Fruit fly (Drosophila melanogaster) whole organism, embryonic: ENCODE results near the gene Cpr67Fa2.

Source experiments
- Atf-2 ChIP-seq: fragments of 200-800 bp; sonication (Bioruptor generic); optimal IDR thresholded peaks from 2 replicates; lab custom pipeline; 2016; ENCODE audit warnings: missing biosample characterization, missing genetic modification characterization
- Bgb ChIP-seq: fragments of 200-800 bp; sonication (Bioruptor generic); IDR thresholded peaks from 2 replicates; pipeline ENCODE4 v1.3.6; 2022; ENCODE audit warnings: missing biosample characterization, missing genetic modification characterization; ENCODE audit not compliant: partially characterized antibody
- CG10267 ChIP-seq: fragments of 200-800 bp; sonication (Bioruptor generic); optimal IDR thresholded peaks from 2 replicates; lab custom pipeline; 2018; ENCODE audit warnings: missing biosample characterization, mild to moderate bottlenecking, missing genetic modification characterization, moderate library complexity
- CG10366 ChIP-seq: fragments of 200-800 bp; sonication (Bioruptor generic); IDR thresholded peaks from 2 replicates; pipeline ENCODE4 v1.3.6; 2022; ENCODE audit warnings: missing biosample characterization, missing genetic modification characterization
- CG11398 ChIP-seq: fragments of 200-800 bp; sonication (Bioruptor generic); optimal IDR thresholded peaks from 2 replicates; lab custom pipeline; 2016; ENCODE audit warnings: missing biosample characterization, missing genetic modification characterization
- CG11723 ChIP-seq: fragments of 200-800 bp; sonication (Bioruptor generic); optimal IDR thresholded peaks from 2 replicates; lab custom pipeline; 2017; ENCODE audit warnings: missing biosample characterization, mild to moderate bottlenecking, missing genetic modification characterization
- CG12299 ChIP-seq: fragments of 200-800 bp; sonication (Bioruptor generic); optimal IDR thresholded peaks from 2 replicates; lab custom pipeline; 2018; ENCODE audit warnings: missing biosample characterization, mild to moderate bottlenecking, missing genetic modification characterization
- CG14710 ChIP-seq: fragments of 200-800 bp; sonication (Bioruptor generic); optimal IDR thresholded peaks from 3 replicates; lab custom pipeline; 2019; ENCODE audit warnings: missing biosample characterization, mild to moderate bottlenecking, missing genetic modification characterization, moderate library complexity
- CG17186 ChIP-seq: fragments of 200-800 bp; sonication (Bioruptor generic); optimal IDR thresholded peaks from 3 replicates; lab custom pipeline; 2017; ENCODE audit warnings: missing biosample characterization, missing genetic modification reagents, missing genetic modification characterization
- CG17568 ChIP-seq: fragments of 200-800 bp; sonication (Bioruptor generic); optimal IDR thresholded peaks from 2 replicates; lab custom pipeline; 2018; ENCODE audit warnings: missing biosample characterization, mild to moderate bottlenecking, missing genetic modification characterization, moderate library complexity
- CG2875 ChIP-seq: fragments of 200-800 bp; sonication (Bioruptor generic); optimal IDR thresholded peaks from 2 replicates; lab custom pipeline; 2017; ENCODE audit warnings: missing biosample characterization, mild to moderate bottlenecking, missing genetic modification characterization, missing genetic modification reagents
- CG31365 ChIP-seq: fragments of 200-800 bp; sonication (Bioruptor generic); optimal IDR thresholded peaks from 2 replicates; lab custom pipeline; 2018; ENCODE audit warnings: missing biosample characterization, mild to moderate bottlenecking, missing genetic modification characterization
- CG31388 ChIP-seq: fragments of 200-800 bp; sonication (Bioruptor generic); optimal IDR thresholded peaks from 2 replicates; lab custom pipeline; 2016; ENCODE audit warnings: missing biosample characterization, missing genetic modification characterization
- CG3838 ChIP-seq: fragments of 200-800 bp; sonication (Bioruptor generic); optimal IDR thresholded peaks from 3 replicates; lab custom pipeline; 2016; ENCODE audit warnings: missing biosample characterization, missing genetic modification characterization
- CG4707 ChIP-seq: fragments of 200-800 bp; sonication (Bioruptor generic); optimal IDR thresholded peaks from 2 replicates; lab custom pipeline; 2018; ENCODE audit warnings: missing biosample characterization, mild to moderate bottlenecking, missing genetic modification characterization, moderate library complexity
- CG9727 ChIP-seq: fragments of 200-800 bp; sonication (Bioruptor generic); optimal IDR thresholded peaks from 3 replicates; lab custom pipeline; 2017; ENCODE audit warnings: missing biosample characterization, mild to moderate bottlenecking, missing genetic modification characterization
- CTCF ChIP-seq: fragments of 200-800 bp; sonication (Bioruptor generic); optimal IDR thresholded peaks from 2 replicates; lab custom pipeline; 2017; ENCODE audit warnings: missing biosample characterization, mild to moderate bottlenecking, missing genetic modification characterization, moderate library complexity
- D19A ChIP-seq: fragments of 200-800 bp; optimal IDR thresholded peaks from 3 replicates; lab custom pipeline; 2019; ENCODE audit warnings: missing biosample characterization, mild to moderate bottlenecking, missing genetic modification characterization, moderate library complexity
- Dll ChIP-seq: fragments of 200-800 bp; sonication (Bioruptor generic); IDR thresholded peaks from 4 replicates; pipeline ENCODE4 v1.3.6; 2022; ENCODE audit warnings: missing biosample characterization, missing genetic modification characterization; ENCODE audit not compliant: partially characterized antibody
- HLH54F ChIP-seq: fragments of 200-800 bp; sonication (Bioruptor generic); optimal IDR thresholded peaks from 3 replicates; lab custom pipeline; 2016; ENCODE audit warnings: missing biosample characterization, missing genetic modification characterization
- HLHmδ ChIP-seq: fragments of 200-800 bp; sonication (Bioruptor generic); optimal IDR thresholded peaks from 2 replicates; lab custom pipeline; 2018; ENCODE audit warnings: missing biosample characterization, mild to moderate bottlenecking, missing genetic modification characterization, moderate library complexity
- MESR4 ChIP-seq: fragments of 200-800 bp; sonication (Bioruptor generic); optimal IDR thresholded peaks from 2 replicates; lab custom pipeline; 2018; ENCODE audit warnings: missing biosample characterization, mild to moderate bottlenecking, missing genetic modification characterization, moderate library complexity
- Med ChIP-seq: fragments of 200-800 bp; sonication (Bioruptor generic); peaks from one replicate; lab custom pipeline; 2016; ENCODE audit warnings: missing biosample characterization, missing genetic modification characterization, mild to moderate bottlenecking, inconsistent platforms, moderate library complexity
- Nf-YB ChIP-seq: fragments of 200-800 bp; sonication (Bioruptor generic); optimal IDR thresholded peaks from 3 replicates; lab custom pipeline; 2019; ENCODE audit warnings: missing biosample characterization, mild to moderate bottlenecking, missing genetic modification characterization, moderate library complexity
- Nf-YC ChIP-seq: fragments of 200-800 bp; optimal IDR thresholded peaks from 3 replicates; lab custom pipeline; 2019; ENCODE audit warnings: missing biosample characterization, mild to moderate bottlenecking, missing genetic modification characterization, moderate library complexity
- Optix ChIP-seq: fragments of 200-800 bp; sonication (Bioruptor generic); IDR thresholded peaks from 3 replicates; pipeline ENCODE4 v1.3.6; 2022; ENCODE audit warnings: missing biosample characterization, missing genetic modification characterization
- Rfx ChIP-seq: fragments of 200-800 bp; sonication (Bioruptor generic); IDR thresholded peaks from 2 replicates; pipeline ENCODE4 v1.3.6; 2022; ENCODE audit warnings: missing biosample characterization, missing genetic modification characterization
- Side ChIP-seq: fragments of 200-800 bp; sonication (Bioruptor generic); optimal IDR thresholded peaks from 2 replicates; lab custom pipeline; 2016; ENCODE audit warnings: missing biosample characterization, missing genetic modification characterization
- Usf ChIP-seq: fragments of 200-800 bp; sonication (Bioruptor generic); optimal IDR thresholded peaks from 2 replicates; lab custom pipeline; 2017; ENCODE audit warnings: missing genotype, missing biosample characterization, missing genetic modification characterization
- al ChIP-seq: fragments of 200-800 bp; sonication (Bioruptor generic); IDR thresholded peaks from 2 replicates; pipeline ENCODE4 v1.3.6; 2022; ENCODE audit warnings: missing biosample characterization, missing genetic modification characterization
- ato ChIP-seq: fragments of 200-800 bp; sonication (Bioruptor generic); IDR thresholded peaks from 2 replicates; pipeline ENCODE4 v1.3.6; 2022; ENCODE audit warnings: missing biosample characterization, missing genetic modification characterization; ENCODE audit not compliant: partially characterized antibody
- bbx ChIP-seq: fragments of 200-800 bp; sonication (Bioruptor generic); IDR thresholded peaks from 2 replicates; pipeline ENCODE4 v1.3.6; 2022; ENCODE audit warnings: missing biosample characterization, missing genetic modification characterization; ENCODE audit not compliant: partially characterized antibody
- cas ChIP-seq: fragments of 200-800 bp; sonication (Bioruptor generic); IDR thresholded peaks from 2 replicates; pipeline ENCODE4 v1.3.6; 2022; ENCODE audit warnings: missing biosample characterization, missing genetic modification characterization
- dpn ChIP-seq, 2 experiments: fragments of 200-800 bp; sonication (Bioruptor generic); optimal IDR thresholded peaks; 3 replicates each; lab custom pipeline; 2016; ENCODE audit warnings: missing biosample characterization in 2 of 2, missing genetic modification characterization in 2 of 2
- dysf ChIP-seq: fragments of 200-800 bp; sonication (Bioruptor generic); IDR thresholded peaks from 3 replicates; pipeline ENCODE4 v1.3.6; 2022; ENCODE audit warnings: missing biosample characterization, missing genetic modification characterization
- eve ChIP-seq, 2 experiments: fragments of >200 bp; optimal IDR thresholded peaks; 2 replicates each; lab custom pipeline; 2017; ENCODE audit warnings: missing biosample characterization in 2 of 2, missing genetic modification characterization in 2 of 2
- fd102C ChIP-seq: fragments of 200-800 bp; sonication (Bioruptor generic); optimal IDR thresholded peaks from 2 replicates; lab custom pipeline; 2018; ENCODE audit warnings: missing biosample characterization, mild to moderate bottlenecking, missing genetic modification characterization, moderate library complexity
- insv ChIP-seq, 2 experiments: fragments of 200-800 bp; sonication (Bioruptor generic); optimal IDR thresholded peaks; 3 replicates each; lab custom pipeline; 2016 to 2018; ENCODE audit warnings: missing biosample characterization in 2 of 2, missing genetic modification characterization in 2 of 2
- jigr1 ChIP-seq: fragments of 200-800 bp; sonication (Bioruptor generic); IDR thresholded peaks from 3 replicates; pipeline ENCODE4 v1.3.6; 2022; ENCODE audit warnings: missing biosample characterization, missing genetic modification characterization
- kay ChIP-seq: fragments of 200-800 bp; sonication (Bioruptor generic); optimal IDR thresholded peaks from 2 replicates; lab custom pipeline; 2016; ENCODE audit warnings: missing biosample characterization, missing genetic modification characterization
- lab ChIP-seq: fragments of 200-800 bp; sonication (Bioruptor generic); optimal IDR thresholded peaks from 3 replicates; lab custom pipeline; 2017; ENCODE audit warnings: missing biosample characterization, missing genetic modification characterization, mild to moderate bottlenecking, moderate library complexity, missing genetic modification reagents
- lmd ChIP-seq: fragments of 200-800 bp; sonication (Bioruptor generic); IDR thresholded peaks from 2 replicates; pipeline ENCODE4 v1.3.6; 2022; ENCODE audit warnings: missing biosample characterization, missing genetic modification characterization
- luna ChIP-seq: fragments of 200-800 bp; sonication (Bioruptor generic); optimal IDR thresholded peaks from 2 replicates; lab custom pipeline; 2016; ENCODE audit warnings: missing biosample characterization, missing genetic modification characterization
- nau ChIP-seq: fragments of 200-800 bp; sonication (Bioruptor generic); optimal IDR thresholded peaks from 3 replicates; lab custom pipeline; 2017; ENCODE audit warnings: missing biosample characterization, mild to moderate bottlenecking, missing genetic modification characterization, missing genetic modification reagents
- p53 ChIP-seq: fragments of 200-800 bp; sonication (Bioruptor generic); optimal IDR thresholded peaks from 2 replicates; lab custom pipeline; 2016; ENCODE audit warnings: missing biosample characterization, missing genetic modification characterization
- salm ChIP-seq: fragments of 200-800 bp; sonication (Bioruptor generic); optimal IDR thresholded peaks from 2 replicates; lab custom pipeline; 2018; ENCODE audit warnings: missing biosample characterization, mild to moderate bottlenecking, missing genetic modification characterization
- sd ChIP-seq: fragments of 200-800 bp; sonication (Bioruptor generic); optimal IDR thresholded peaks from 3 replicates; lab custom pipeline; 2018; ENCODE audit warnings: missing biosample characterization, mild to moderate bottlenecking, missing genetic modification characterization, moderate library complexity
- twi ChIP-seq: fragments of 200-800 bp; optimal IDR thresholded peaks from 2 replicates; lab custom pipeline; 2019; ENCODE audit warnings: missing biosample characterization, mild to moderate bottlenecking, missing genetic modification characterization, moderate library complexity
- usp ChIP-seq: fragments of >200 bp; optimal IDR thresholded peaks from 2 replicates; lab custom pipeline; 2017; ENCODE audit warnings: missing biosample characterization, missing genetic modification characterization
- wek ChIP-seq: fragments of 200-800 bp; sonication (Bioruptor generic); optimal IDR thresholded peaks from 3 replicates; lab custom pipeline; 2018; ENCODE audit warnings: missing biosample characterization, mild to moderate bottlenecking, missing genetic modification characterization, moderate library complexity

The Cpr67Fa2 gene

DNA sequence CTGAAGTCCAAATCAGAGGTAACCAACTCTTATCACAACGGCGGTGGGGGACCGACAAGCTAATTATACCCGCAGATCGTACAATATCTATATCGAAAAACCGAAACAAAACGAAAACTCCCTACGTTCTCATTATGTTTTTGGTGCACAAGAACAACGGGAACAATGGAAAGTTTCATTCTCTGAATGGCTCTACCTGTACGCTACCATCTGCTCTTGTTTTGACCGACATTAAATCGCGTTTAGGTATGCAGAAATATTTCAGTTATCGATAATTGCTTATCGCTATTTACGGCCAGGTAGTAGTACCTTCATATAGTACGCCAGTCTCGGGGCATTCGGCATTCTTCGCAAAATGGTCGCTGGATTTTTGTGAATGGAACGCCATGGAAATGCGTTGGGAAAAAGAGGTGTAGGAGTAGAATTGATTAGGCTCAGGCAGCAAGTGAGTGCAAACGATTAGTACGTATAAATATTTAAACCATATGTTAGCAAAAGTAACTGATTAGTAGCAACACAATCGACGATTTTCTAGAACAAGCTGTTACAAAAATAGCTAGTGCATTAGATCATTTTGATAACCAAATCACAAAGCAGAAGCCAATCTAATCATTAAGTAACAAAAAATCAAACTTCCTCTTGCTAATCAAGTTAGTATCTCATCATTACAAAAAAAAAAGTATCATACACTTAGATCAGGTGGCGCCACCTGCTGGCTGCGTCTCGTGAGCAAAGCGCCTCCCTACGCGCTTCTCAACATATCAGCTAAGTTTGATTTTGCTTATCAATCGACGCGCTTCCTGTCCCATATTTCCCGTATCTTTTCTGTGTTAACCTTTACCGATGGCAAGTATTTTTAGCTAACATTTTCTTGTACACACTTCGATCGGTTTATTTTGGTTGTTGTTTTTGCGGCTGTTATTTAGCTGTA is 28.7 kb upstream of the Cpr67Fa2 start (continued):
- TF ChIP-seq lmd (GFP tag; lab: Robert Waterston, UW) = no peak
- no peak for TF ChIP-seq HLHmδ (GFP tag; lab: Kevin White, UChicago)
- no peak for TF ChIP-seq CG3838 (GFP tag; lab: Kevin White, UChicago)
- TF ChIP-seq dysf = no peak
- no peak for TF ChIP-seq CG4707
- TF ChIP-seq CG12299 = no peak
- TF ChIP-seq Optix (GFP tag; lab: Robert Waterston, UW) = no peak
- TF ChIP-seq CG9727 (GFP tag; lab: Kevin White, UChicago) = no peak
- no peak for TF ChIP-seq wek (GFP tag; lab: Kevin White, UChicago)
- no peak for TF ChIP-seq CG31388 (GFP tag; lab: Kevin White, UChicago)
- TF ChIP-seq D19A = no peak
- TF ChIP-seq fd102C (GFP tag; lab: Kevin White, UChicago) = no peak
- no peak for TF ChIP-seq CG11723 (GFP tag; lab: Kevin White, UChicago)
- no peak for TF ChIP-seq al (GFP tag; lab: Robert Waterston, UW)
- no peak for TF ChIP-seq insv (GFP tag; optimal IDR thresholded peaks at IDR 0.05; lab: Kevin White, UChicago)
- TF ChIP-seq dpn (GFP tag; optimal IDR thresholded peaks at IDR 0.05; lab: Kevin White, UChicago) = no peak
- no peak for TF ChIP-seq jigr1 (GFP tag; lab: Robert Waterston, UW)
- peak; percentile 82 for TF ChIP-seq sd (tag; lab: Kevin White, UChicago)
- TF ChIP-seq CG11398 = no peak
- no peak for TF ChIP-seq Bgb
- no peak for TF ChIP-seq CG17568 (GFP tag; lab: Kevin White, UChicago)
- TF ChIP-seq usp (GFP tag; lab: Kevin White, UChicago) = no peak
- no peak for TF ChIP-seq CG10366
- no peak for TF ChIP-seq CG17186 (GFP tag; lab: Kevin White, UChicago)
- TF ChIP-seq lab = peak; percentile 3
- no peak for TF ChIP-seq CG2875
- no peak for TF ChIP-seq kay (GFP tag; lab: Kevin White, UChicago)
- no peak for TF ChIP-seq HLH54F (GFP tag; lab: Kevin White, UChicago)
- no peak for TF ChIP-seq MESR4 (GFP tag; lab: Kevin White, UChicago)
- no peak for TF ChIP-seq salm (tag; lab: Kevin White, UChicago)
- no peak for TF ChIP-seq Atf-2
- no peak for TF ChIP-seq twi (tag; lab: Kevin White, UChicago)
- no peak for TF ChIP-seq cas (GFP tag; lab: Robert Waterston, UW)
- TF ChIP-seq CG31365 (tag; lab: Kevin White, UChicago) = no peak
- TF ChIP-seq Side = no peak
- peak; percentile 18 for TF ChIP-seq Med (GFP tag; lab: Kevin White, UChicago)
- no peak for TF ChIP-seq CG14710 (tag; lab: Kevin White, UChicago)
- TF ChIP-seq Dll = no peak
- TF ChIP-seq luna (GFP tag; lab: Kevin White, UChicago) = no peak
- TF ChIP-seq Usf (GFP tag; lab: Kevin White, UChicago) = no peak
- TF ChIP-seq CG10267 (tag; lab: Kevin White, UChicago) = no peak
- TF ChIP-seq ato = no peak
- TF ChIP-seq nau (GFP tag; lab: Kevin White, UChicago) = no peak
- peak; percentile 90 for TF ChIP-seq CTCF (GFP tag; lab: Kevin White, UChicago)
- no peak for TF ChIP-seq p53
- no peak for TF ChIP-seq bbx (GFP tag; lab: Robert Waterston, UW)
- TF ChIP-seq Nf-YC (tag; lab: Kevin White, UChicago) = no peak
- no peak for TF ChIP-seq Nf-YB (GFP tag; lab: Kevin White, UChicago)
- TF ChIP-seq eve (GFP tag; optimal IDR thresholded peaks at IDR 0.05; lab: Kevin White, UChicago) = peak in 1 of 2 experiments; percentile 75
- TF ChIP-seq Rfx (GFP tag; lab: Robert Waterston, UW) = no peak
